Worm (Caenorhabditis elegans) whole organism, L4 larva: ENCODE results near the gene T09A5.15.

Experiments
- D1046.2 ChIP-seq: fragments of 200-800 bp; sonication (Bioruptor generic); IDR thresholded peaks from 2 replicates; pipeline ENCODE4 v1.3.6; 2022; ENCODE audit warnings: missing genetic modification characterization, missing compliant biosample characterization
- F10B5.3 ChIP-seq: sonication (generic microtip); optimal IDR thresholded peaks from 2 replicates; lab custom pipeline; 2016; ENCODE audit warnings: mild to moderate bottlenecking, missing genetic modification characterization, missing compliant biosample characterization
- F37D6.2 ChIP-seq: sonication (generic microtip); optimal IDR thresholded peaks from 2 replicates; lab custom pipeline; 2016; ENCODE audit warnings: mild to moderate bottlenecking, missing genetic modification characterization, missing compliant biosample characterization
- F44E2.7 ChIP-seq: fragments of 200-800 bp; sonication (Bioruptor generic); IDR thresholded peaks from 2 replicates; pipeline ENCODE4 v2.1.2; 2022; ENCODE audit warnings: missing genetic modification characterization, missing compliant biosample characterization
- T20F7.1 ChIP-seq: fragments of 200-800 bp; sonication (Bioruptor generic); optimal IDR thresholded peaks from 2 replicates; lab custom pipeline; 2018; ENCODE audit warnings: mild to moderate bottlenecking, missing genetic modification characterization, missing compliant biosample characterization
- Y48G9A.11 ChIP-seq: fragments of 200-800 bp; sonication (Bioruptor generic); IDR thresholded peaks from 2 replicates; pipeline ENCODE4 v1.3.6; 2022; ENCODE audit warnings: missing genetic modification reagents, missing genetic modification characterization, missing compliant biosample characterization
- Y5F2A.4 ChIP-seq: fragments of 200-800 bp; sonication (Bioruptor generic); optimal IDR thresholded peaks from 2 replicates; lab custom pipeline; 2018; ENCODE audit warnings: mild to moderate bottlenecking, missing genetic modification characterization, missing compliant biosample characterization
- aha-1 ChIP-seq: fragments of 150-350 bp; peaks from one replicate; lab custom pipeline; 2014; ENCODE audit warnings: missing biosample characterization, missing genetic modification characterization
- aly-2 ChIP-seq: sonication (generic microtip); optimal IDR thresholded peaks from 2 replicates; lab custom pipeline; 2018; ENCODE audit warnings: missing biosample characterization, missing genetic modification characterization
- ceh-20 ChIP-seq: fragments of 200-800 bp; sonication (Bioruptor generic); IDR thresholded peaks from 2 replicates; pipeline ENCODE4 v1.3.6; 2022; ENCODE audit warnings: missing genetic modification reagents, missing genetic modification characterization, missing compliant biosample characterization
- ceh-28 ChIP-seq: fragments of 150-350 bp; optimal IDR thresholded peaks from 2 replicates; lab custom pipeline; 2014; ENCODE audit warnings: missing biosample characterization, missing genetic modification reagents, missing genetic modification characterization
- cey-2 ChIP-seq: sonication (generic microtip); optimal IDR thresholded peaks from 3 replicates; lab custom pipeline; 2017; ENCODE audit warnings: missing genetic modification characterization, mild to moderate bottlenecking, missing compliant biosample characterization, antibody characterized with exemption, borderline replicate concordance; ENCODE audit not compliant: insufficient read depth
- daf-12 ChIP-seq: fragments of 150-350 bp; optimal IDR thresholded peaks from 2 replicates; lab custom pipeline; 2014; ENCODE audit warnings: missing biosample characterization, missing genetic modification reagents, missing genetic modification characterization
- daf-8 ChIP-seq: fragments of 200-800 bp; sonication (Bioruptor generic); IDR thresholded peaks from 2 replicates; pipeline ENCODE4 v1.3.6; 2022; ENCODE audit warnings: missing genetic modification characterization, missing compliant biosample characterization
- dmd-8 ChIP-seq: fragments of 200-800 bp; sonication (Bioruptor generic); IDR thresholded peaks from 2 replicates; pipeline ENCODE4 v1.3.6; 2022; ENCODE audit warnings: missing genetic modification characterization, missing compliant biosample characterization
- dpl-1 ChIP-seq: fragments of 150-350 bp; optimal IDR thresholded peaks from 2 replicates; lab custom pipeline; 2014; ENCODE audit warnings: missing biosample characterization, missing genetic modification reagents, missing genetic modification characterization
- dve-1 ChIP-seq: sonication (generic microtip); optimal IDR thresholded peaks from 2 replicates; lab custom pipeline; 2017; ENCODE audit warnings: antibody characterized with exemption, mild to moderate bottlenecking, missing genetic modification characterization, missing compliant biosample characterization; ENCODE audit not compliant: insufficient read depth
- egl-43 ChIP-seq: fragments of 200-800 bp; sonication (Bioruptor generic); IDR thresholded peaks from 2 replicates; pipeline ENCODE4 v1.3.6; 2022; ENCODE audit warnings: missing genetic modification reagents, missing genetic modification characterization, missing compliant biosample characterization
- fkh-10 ChIP-seq: fragments of 150-350 bp; optimal IDR thresholded peaks from 2 replicates; lab custom pipeline; 2014; ENCODE audit warnings: missing biosample characterization, missing genetic modification reagents, missing genetic modification characterization
- gei-8 ChIP-seq: fragments of 200-800 bp; sonication (Bioruptor generic); optimal IDR thresholded peaks from 2 replicates; lab custom pipeline; 2018; ENCODE audit warnings: mild to moderate bottlenecking, missing genetic modification characterization, missing compliant biosample characterization
- hif-1 ChIP-seq, 2 experiments: sonication (generic microtip); optimal IDR thresholded peaks; 2 replicates each; lab custom pipeline; 2016 to 2017; ENCODE audit warnings: missing compliant biosample characterization in 2 of 2, missing genetic modification characterization in 2 of 2, missing genetic modification reagents in 2 of 2, missing genotype in 2 of 2, mild to moderate bottlenecking in 1 of 2
- hlh-11 ChIP-seq: fragments of 200-800 bp; sonication (Bioruptor generic); optimal IDR thresholded peaks from 2 replicates; lab custom pipeline; 2018; ENCODE audit warnings: mild to moderate bottlenecking, missing genetic modification characterization, missing compliant biosample characterization
- hlh-30 ChIP-seq: sonication (generic microtip); optimal IDR thresholded peaks from 2 replicates; lab custom pipeline; 2017; ENCODE audit warnings: antibody characterized with exemption, mild to moderate bottlenecking, missing genetic modification characterization, missing compliant biosample characterization; ENCODE audit not compliant: insufficient read depth
- hmg-1.1 ChIP-seq: fragments of 200-800 bp; sonication (Bioruptor generic); IDR thresholded peaks from 2 replicates; pipeline ENCODE4 v1.3.6; 2022; ENCODE audit warnings: missing genetic modification reagents, missing genetic modification characterization, missing compliant biosample characterization
- lin-13 ChIP-seq: fragments of 150-350 bp; optimal IDR thresholded peaks from 2 replicates; lab custom pipeline; 2014; ENCODE audit warnings: missing biosample characterization, missing genetic modification reagents, missing genetic modification characterization
- lin-39 ChIP-seq: fragments of 150-350 bp; optimal IDR thresholded peaks from 2 replicates; lab custom pipeline; 2014; ENCODE audit warnings: missing biosample characterization, missing genetic modification reagents, missing genetic modification characterization
- lsy-2 ChIP-seq, 2 experiments: fragments of 150-350 bp in 1 of 2; sonication (generic microtip) in 1 of 2; optimal IDR thresholded peaks; 2 replicates each; lab custom pipeline; 2014 to 2017; ENCODE audit warnings: missing biosample characterization in 2 of 2, missing genetic modification characterization in 2 of 2
- madf-5 ChIP-seq, 2 experiments: fragments of 200-800 bp; sonication (Bioruptor generic); IDR thresholded peaks; 2 replicates each; pipeline ENCODE4 v1.3.6; 2022; ENCODE audit warnings: missing compliant biosample characterization in 2 of 2, missing genetic modification characterization in 2 of 2
- mep-1 ChIP-seq: fragments of 150-350 bp; sonication (generic microtip); optimal IDR thresholded peaks from 3 replicates; lab custom pipeline; 2014; ENCODE audit warnings: missing biosample characterization, missing genetic modification characterization
- mes-2 ChIP-seq: sonication (generic microtip); optimal IDR thresholded peaks from 2 replicates; lab custom pipeline; 2016; ENCODE audit warnings: missing genotype, mild to moderate bottlenecking, missing genetic modification characterization, missing compliant biosample characterization; ENCODE audit not compliant: poor library complexity, severe bottlenecking
- nhr-11 ChIP-seq: fragments of 150-350 bp; optimal IDR thresholded peaks from 2 replicates; lab custom pipeline; 2014; ENCODE audit warnings: missing biosample characterization, missing genetic modification characterization
- nhr-111 ChIP-seq: fragments of 200-800 bp; sonication (Bioruptor generic); optimal IDR thresholded peaks from 2 replicates; lab custom pipeline; 2018; ENCODE audit warnings: mild to moderate bottlenecking, missing genetic modification characterization, missing compliant biosample characterization
- nhr-237 ChIP-seq: sonication (generic microtip); optimal IDR thresholded peaks from 2 replicates; lab custom pipeline; 2017; ENCODE audit warnings: missing biosample characterization, missing genetic modification characterization
- nhr-28 ChIP-seq: fragments of 150-350 bp; optimal IDR thresholded peaks from 2 replicates; lab custom pipeline; 2014; ENCODE audit warnings: missing biosample characterization, missing genetic modification characterization
- nhr-48 ChIP-seq: sonication (generic microtip); optimal IDR thresholded peaks from 2 replicates; lab custom pipeline; 2016; ENCODE audit warnings: mild to moderate bottlenecking, missing genetic modification characterization, missing compliant biosample characterization
- nhr-77 ChIP-seq: fragments of 150-350 bp; optimal IDR thresholded peaks from 2 replicates; lab custom pipeline; 2014; ENCODE audit warnings: missing biosample characterization, missing genetic modification characterization
- pqm-1 ChIP-seq: sonication (generic microtip); optimal IDR thresholded peaks from 2 replicates; lab custom pipeline; 2017; ENCODE audit warnings: missing biosample characterization, missing genetic modification characterization
- rbr-2 ChIP-seq: sonication (generic microtip); optimal IDR thresholded peaks from 2 replicates; lab custom pipeline; 2016; ENCODE audit warnings: missing genotype, missing genetic modification characterization, missing compliant biosample characterization
- skn-1 ChIP-seq: fragments of 150-350 bp; optimal IDR thresholded peaks from 2 replicates; lab custom pipeline; 2014; ENCODE audit warnings: missing biosample characterization, missing genetic modification characterization
- snpc-4 ChIP-seq: fragments of 150-350 bp; optimal IDR thresholded peaks from 2 replicates; lab custom pipeline; 2014; ENCODE audit warnings: missing biosample characterization, missing genetic modification characterization
- tag-97 ChIP-seq: fragments of 200-800 bp; sonication (Bioruptor generic); IDR thresholded peaks from 2 replicates; pipeline ENCODE4 v1.3.6; 2022; ENCODE audit warnings: missing genetic modification characterization, missing compliant biosample characterization
- tra-1 ChIP-seq: fragments of 200-800 bp; sonication (Bioruptor generic); IDR thresholded peaks from 2 replicates; pipeline ENCODE4 v1.3.6; 2022; ENCODE audit warnings: missing genetic modification reagents, missing genetic modification characterization, missing compliant biosample characterization
- unc-130 ChIP-seq: sonication (generic microtip); optimal IDR thresholded peaks from 2 replicates; lab custom pipeline; 2016; ENCODE audit warnings: missing genetic modification reagents, missing genetic modification characterization, missing compliant biosample characterization
- unc-62 ChIP-seq, 3 experiments: fragments of 150-350 bp in 1 of 3; sonication (generic microtip); optimal IDR thresholded peaks in 2 of 3; peaks in 1 of 3; 1 replicate in 1 of 3; 2 replicates in 2 of 3; lab custom pipeline; 2014 to 2017; ENCODE audit warnings: missing biosample characterization in 3 of 3, missing genetic modification characterization in 3 of 3, missing genetic modification reagents in 3 of 3, missing genotype in 1 of 3
- zfp-2 ChIP-seq: sonication (generic microtip); optimal IDR thresholded peaks from 2 replicates; lab custom pipeline; 2016; ENCODE audit warnings: mild to moderate bottlenecking, missing genetic modification characterization, missing compliant biosample characterization
- zip-2 ChIP-seq: fragments of 150-350 bp; optimal IDR thresholded peaks from 2 replicates; lab custom pipeline; 2014; ENCODE audit warnings: missing biosample characterization, missing genetic modification characterization
- ztf-11 ChIP-seq: fragments of 150-350 bp; optimal IDR thresholded peaks from 2 replicates; lab custom pipeline; 2014; ENCODE audit warnings: missing biosample characterization, missing genetic modification characterization
- ztf-7 ChIP-seq: fragments of 150-350 bp; optimal IDR thresholded peaks from 2 replicates; lab custom pipeline; 2014; ENCODE audit warnings: missing biosample characterization, missing genetic modification characterization

T09A5.15 gene

ce11 chrII:7857485-7858010, at the start of gene T09A5.15, which contains the start of gene cec-3:
T09A5.15 (plus strand) TSS chrII:7857960.
cec-3 (minus strand) TSS chrII:7857600.
- TF ChIP-seq lsy-2 (tag; optimal IDR thresholded peaks at IDR 0.05; lab: Kevin White, UChicago) (peak in 1 of 2 experiments; percentile 66), dmd-8 (GFP tag; lab: Robert Waterston, UW) (no peak), zfp-2 (tag; lab: Kevin White, UChicago) (no peak), hlh-30 (peak; percentile 4), mes-2 (tag; lab: Kevin White, UChicago) (peak; percentile 62), hif-1 (tag; optimal IDR thresholded peaks at IDR 0.05; lab: Kevin White, UChicago) (peak in 1 of 2 experiments; percentile 66), T20F7.1 (peak; percentile 98), rbr-2 (tag; lab: Kevin White, UChicago) (peak; percentile 28), nhr-111 (GFP tag; lab: Kevin White, UChicago) (no peak), mep-1 (tag; lab: Kevin White, UChicago) (peak; percentile 33), ceh-28 (tag; lab: Kevin White, UChicago) (no peak), nhr-28 (tag; lab: Kevin White, UChicago) (peak; percentile 26), dpl-1 (GFP tag; lab: Kevin White, UChicago) (peak; percentile 52), daf-8 (GFP tag; lab: Robert Waterston, UW) (no peak), dve-1 (tag; lab: Kevin White, UChicago) (peak; percentile 28)

- TF ChIP-seq D1046.2 (no peak), unc-62 (GFP tag; optimal IDR thresholded peaks at IDR 0.05 in 1 of 2; lab: Kevin White, UChicago) (peak in 1 of 2 experiments; percentile 98), unc-62 (tag; optimal IDR thresholded peaks at IDR 0.05; lab: Kevin White, UChicago) (no peak), zip-2 (tag; lab: Kevin White, UChicago) (no peak)
Measured at ce11 chrII:7808153-7808552, 49.6 kb upstream of the T09A5.15 start.

ce11 chrII:7808950-7809349, 48.8 kb upstream of the T09A5.15 start:
- TF ChIP-seq lin-13, result no peak
- TF ChIP-seq hmg-1.1 (GFP tag; lab: Robert Waterston, UW), result no peak
- TF ChIP-seq daf-12 (tag; lab: Kevin White, UChicago), result no peak
- no peak for TF ChIP-seq F10B5.3
- TF ChIP-seq fkh-10, result no peak
- TF ChIP-seq aly-2, result no peak
- peak; percentile 95 for TF ChIP-seq pqm-1 (tag; lab: Kevin White, UChicago)
- no peak for TF ChIP-seq ceh-20 (GFP tag; lab: Robert Waterston, UW)
- TF ChIP-seq nhr-77, result peak; percentile 33
- no peak for TF ChIP-seq F37D6.2 (tag; lab: Kevin White, UChicago)
- no peak for TF ChIP-seq ztf-7
- peak; percentile 8 for TF ChIP-seq T20F7.1
- peak; percentile 84; the same call in 1 of the 2 replicates for TF ChIP-seq tra-1 (GFP tag; lab: Robert Waterston, UW)
- TF ChIP-seq tag-97 (GFP tag; lab: Robert Waterston, UW), result no peak
- no peak for TF ChIP-seq unc-130 (GFP tag; lab: Kevin White, UChicago)
- no peak for TF ChIP-seq F44E2.7 (GFP tag; lab: Robert Waterston, UW)
- no peak for TF ChIP-seq egl-43 (GFP tag; lab: Robert Waterston, UW)
- TF ChIP-seq skn-1 (tag; lab: Kevin White, UChicago), result no peak
- no peak for TF ChIP-seq lsy-2 (tag; optimal IDR thresholded peaks at IDR 0.05; lab: Kevin White, UChicago)
- no peak for TF ChIP-seq daf-8 (GFP tag; lab: Robert Waterston, UW)
- TF ChIP-seq nhr-237 (tag; lab: Kevin White, UChicago), result no peak
- TF ChIP-seq Y5F2A.4 (GFP tag; lab: Kevin White, UChicago), result no peak
- no peak for TF ChIP-seq nhr-11
- no peak for TF ChIP-seq aha-1 (tag; lab: Kevin White, UChicago)
- no peak for TF ChIP-seq gei-8 (GFP tag; lab: Kevin White, UChicago)
- peak; percentile 10 for TF ChIP-seq cey-2
- no peak for TF ChIP-seq ztf-11
- no peak for TF ChIP-seq lin-39 (tag; lab: Kevin White, UChicago)
- TF ChIP-seq Y48G9A.11 (GFP tag; lab: Robert Waterston, UW), result no peak
- TF ChIP-seq madf-5 (GFP tag; IDR thresholded peaks at IDR 0.05; lab: Robert Waterston, UW), result no peak
- TF ChIP-seq hlh-11, result peak; percentile 87
- TF ChIP-seq snpc-4 (tag; lab: Kevin White, UChicago), result no peak
- peak; percentile 68 for TF ChIP-seq nhr-48
